Fruit fly (Drosophila melanogaster) whole organism, embryonic: Measurements from ENCODE around the gene Cisd2.

Experiments
- Atf-2 ChIP-seq: fragments of 200-800 bp; sonication (Bioruptor generic); optimal IDR thresholded peaks from 2 replicates; lab custom pipeline; 2016; ENCODE audit warnings: missing biosample characterization, missing genetic modification characterization
- CG1024 ChIP-seq: fragments of 200-800 bp; sonication (Bioruptor generic); IDR thresholded peaks from 2 replicates; pipeline ENCODE4 v1.3.6; 2022; ENCODE audit warnings: missing biosample characterization, missing genetic modification characterization
- CG10267 ChIP-seq: fragments of 200-800 bp; sonication (Bioruptor generic); optimal IDR thresholded peaks from 2 replicates; lab custom pipeline; 2018; ENCODE audit warnings: missing biosample characterization, mild to moderate bottlenecking, missing genetic modification characterization, moderate library complexity
- CG11085 ChIP-seq: fragments of 200-800 bp; sonication (Bioruptor generic); IDR thresholded peaks from 2 replicates; pipeline ENCODE4 v1.3.6; 2022; ENCODE audit warnings: missing biosample characterization, missing genetic modification characterization
- CG11456 ChIP-seq: fragments of 200-800 bp; sonication (Bioruptor generic); IDR thresholded peaks from 3 replicates; pipeline ENCODE4 v1.3.6; 2022; ENCODE audit warnings: missing biosample characterization, missing genetic modification characterization
- CG11695 ChIP-seq: fragments of 200-800 bp; sonication (Bioruptor generic); IDR thresholded peaks from 3 replicates; pipeline ENCODE4 v1.3.6; 2022; ENCODE audit warnings: missing biosample characterization, missing genetic modification characterization
- CG12219 ChIP-seq: fragments of 200-800 bp; sonication (Bioruptor generic); optimal IDR thresholded peaks from 3 replicates; lab custom pipeline; 2018; ENCODE audit warnings: missing biosample characterization, mild to moderate bottlenecking, missing genetic modification characterization
- CG12299 ChIP-seq: fragments of 200-800 bp; sonication (Bioruptor generic); optimal IDR thresholded peaks from 2 replicates; lab custom pipeline; 2018; ENCODE audit warnings: missing biosample characterization, mild to moderate bottlenecking, missing genetic modification characterization
- CG12391 ChIP-seq: fragments of 200-800 bp; sonication (Bioruptor generic); optimal IDR thresholded peaks from 3 replicates; lab custom pipeline; 2018; ENCODE audit warnings: missing biosample characterization, mild to moderate bottlenecking, missing genetic modification characterization, moderate library complexity
- CG17829 ChIP-seq: fragments of 200-800 bp; optimal IDR thresholded peaks from 2 replicates; lab custom pipeline; 2019; ENCODE audit warnings: missing biosample characterization, mild to moderate bottlenecking, missing genetic modification characterization, moderate library complexity
- CG2678 ChIP-seq: fragments of 200-800 bp; sonication (Bioruptor generic); optimal IDR thresholded peaks from 3 replicates; lab custom pipeline; 2019; ENCODE audit warnings: missing biosample characterization, mild to moderate bottlenecking, missing genetic modification characterization, moderate library complexity
- CG30020 ChIP-seq: fragments of 200-800 bp; optimal IDR thresholded peaks from 2 replicates; lab custom pipeline; 2019; ENCODE audit warnings: missing biosample characterization, mild to moderate bottlenecking, missing genetic modification characterization, moderate library complexity
- CG32772 ChIP-seq: fragments of 200-800 bp; sonication (Bioruptor generic); IDR thresholded peaks from 2 replicates; pipeline ENCODE4 v1.3.6; 2022; ENCODE audit warnings: missing biosample characterization, missing genetic modification characterization
- CG6765 ChIP-seq: fragments of 200-800 bp; sonication (Bioruptor generic); optimal IDR thresholded peaks from 3 replicates; lab custom pipeline; 2017; ENCODE audit warnings: missing biosample characterization, mild to moderate bottlenecking, missing genetic modification characterization
- CG7372 ChIP-seq: fragments of 200-800 bp; sonication (Bioruptor generic); IDR thresholded peaks from 2 replicates; pipeline ENCODE4 v1.3.6; 2022; ENCODE audit warnings: missing biosample characterization, missing genetic modification characterization
- Camta ChIP-seq: fragments of 200-800 bp; sonication (Bioruptor generic); optimal IDR thresholded peaks from 2 replicates; lab custom pipeline; 2016; ENCODE audit warnings: missing biosample characterization, missing genetic modification characterization
- Deaf1 ChIP-seq: fragments of 200-800 bp; optimal IDR thresholded peaks from 3 replicates; lab custom pipeline; 2019; ENCODE audit warnings: missing biosample characterization, mild to moderate bottlenecking, missing genetic modification characterization, moderate library complexity
- Dek ChIP-seq: fragments of 200-800 bp; sonication (Bioruptor generic); optimal IDR thresholded peaks from 3 replicates; lab custom pipeline; 2019; ENCODE audit warnings: missing biosample characterization, mild to moderate bottlenecking, missing genetic modification characterization, moderate library complexity
- Doc3 ChIP-seq: fragments of 200-800 bp; sonication (Bioruptor generic); IDR thresholded peaks from 3 replicates; pipeline ENCODE4 v1.3.6; 2022; ENCODE audit warnings: missing biosample characterization, missing genetic modification characterization; ENCODE audit not compliant: partially characterized antibody
- E2f2 ChIP-seq: fragments of 200-800 bp; sonication (Bioruptor generic); IDR thresholded peaks from 2 replicates; pipeline ENCODE4 v1.3.6; 2022; ENCODE audit warnings: missing biosample characterization, missing genetic modification characterization
- Ets65A ChIP-seq: fragments of 200-800 bp; sonication (Bioruptor generic); peaks from one replicate; lab custom pipeline; 2016; ENCODE audit warnings: missing biosample characterization, missing genetic modification characterization
- HLH54F ChIP-seq: fragments of 200-800 bp; sonication (Bioruptor generic); optimal IDR thresholded peaks from 3 replicates; lab custom pipeline; 2016; ENCODE audit warnings: missing biosample characterization, missing genetic modification characterization
- Jarid2 ChIP-seq: fragments of 200-800 bp; sonication (Bioruptor generic); optimal IDR thresholded peaks from 3 replicates; lab custom pipeline; 2017; ENCODE audit warnings: mild to moderate bottlenecking, missing biosample characterization, missing genetic modification reagents, missing genetic modification characterization
- Kr ChIP-seq: fragments of 200-800 bp; sonication (Bioruptor generic); optimal IDR thresholded peaks from 2 replicates; lab custom pipeline; 2017; ENCODE audit warnings: missing biosample characterization, mild to moderate bottlenecking, missing genetic modification characterization
- Med ChIP-seq: fragments of 200-800 bp; sonication (Bioruptor generic); peaks from one replicate; lab custom pipeline; 2016; ENCODE audit warnings: missing biosample characterization, missing genetic modification characterization, mild to moderate bottlenecking, inconsistent platforms, moderate library complexity
- Optix ChIP-seq: fragments of 200-800 bp; sonication (Bioruptor generic); IDR thresholded peaks from 3 replicates; pipeline ENCODE4 v1.3.6; 2022; ENCODE audit warnings: missing biosample characterization, missing genetic modification characterization
- Scr ChIP-seq: fragments of 200-800 bp; sonication (Bioruptor generic); IDR thresholded peaks from 2 replicates; pipeline ENCODE4 v1.3.6; 2022; ENCODE audit warnings: missing biosample characterization, missing genetic modification characterization; ENCODE audit not compliant: partially characterized antibody
- Sry-δ ChIP-seq: fragments of 200-800 bp; sonication (Bioruptor generic); optimal IDR thresholded peaks from 2 replicates; lab custom pipeline; 2016; ENCODE audit warnings: missing biosample characterization, missing genetic modification characterization
- Trl ChIP-seq, 3 experiments: fragments of >200 bp in 2 of 3; fragments of 200-800 bp in 1 of 3; sonication (Bioruptor generic) in 1 of 3; optimal IDR thresholded peaks; 2 replicates in 1 of 3; 3 replicates in 2 of 3; lab custom pipeline; 2016 to 2017; ENCODE audit warnings: missing biosample characterization in 1 of 3, missing genetic modification characterization in 1 of 3
- ara ChIP-seq: fragments of 200-800 bp; sonication (Bioruptor generic); IDR thresholded peaks from 2 replicates; pipeline ENCODE4 v1.3.6; 2022; ENCODE audit warnings: missing biosample characterization, missing genetic modification characterization
- bbx ChIP-seq: fragments of 200-800 bp; sonication (Bioruptor generic); IDR thresholded peaks from 2 replicates; pipeline ENCODE4 v1.3.6; 2022; ENCODE audit warnings: missing biosample characterization, missing genetic modification characterization; ENCODE audit not compliant: partially characterized antibody
- bsh ChIP-seq, 2 experiments: fragments of 200-800 bp; sonication (Bioruptor generic); optimal IDR thresholded peaks; 2 replicates each; lab custom pipeline; 2017 to 2018; ENCODE audit warnings: mild to moderate bottlenecking in 2 of 2, missing biosample characterization in 2 of 2, missing genetic modification characterization in 2 of 2, moderate library complexity in 1 of 2
- cg ChIP-seq: fragments of 200-800 bp; sonication (Bioruptor generic); optimal IDR thresholded peaks from 3 replicates; lab custom pipeline; 2019; ENCODE audit warnings: missing biosample characterization, mild to moderate bottlenecking, missing genetic modification characterization, moderate library complexity
- dpn ChIP-seq, 2 experiments: fragments of 200-800 bp; sonication (Bioruptor generic); optimal IDR thresholded peaks; 3 replicates each; lab custom pipeline; 2016; ENCODE audit warnings: missing biosample characterization in 2 of 2, missing genetic modification characterization in 2 of 2
- ems ChIP-seq: fragments of 200-800 bp; sonication (Bioruptor generic); optimal IDR thresholded peaks from 3 replicates; lab custom pipeline; 2016; ENCODE audit warnings: missing biosample characterization, missing genetic modification characterization
- en ChIP-seq: fragments of 200-800 bp; sonication (Bioruptor generic); optimal IDR thresholded peaks from 2 replicates; lab custom pipeline; 2016; ENCODE audit warnings: missing biosample characterization, missing genetic modification characterization
- ewg ChIP-seq: fragments of 200-800 bp; sonication (Bioruptor generic); optimal IDR thresholded peaks from 3 replicates; lab custom pipeline; 2017; ENCODE audit warnings: mild to moderate bottlenecking, missing biosample characterization, missing genetic modification reagents, missing genetic modification characterization
- fd102C ChIP-seq: fragments of 200-800 bp; sonication (Bioruptor generic); optimal IDR thresholded peaks from 2 replicates; lab custom pipeline; 2018; ENCODE audit warnings: missing biosample characterization, mild to moderate bottlenecking, missing genetic modification characterization, moderate library complexity
- gce ChIP-seq: fragments of 200-800 bp; sonication (Bioruptor generic); IDR thresholded peaks from 3 replicates; pipeline ENCODE4 v1.3.6; 2022; ENCODE audit warnings: missing biosample characterization, missing genetic modification characterization
- gfzf ChIP-seq: fragments of 200-800 bp; sonication (Bioruptor generic); optimal IDR thresholded peaks from 2 replicates; lab custom pipeline; 2016; ENCODE audit warnings: missing biosample characterization, mild to moderate bottlenecking, missing genetic modification characterization, moderate library complexity
- her ChIP-seq: fragments of 200-800 bp; sonication (Bioruptor generic); optimal IDR thresholded peaks from 2 replicates; lab custom pipeline; 2016; ENCODE audit warnings: missing biosample characterization, missing genetic modification characterization
- insv ChIP-seq, 2 experiments: fragments of 200-800 bp; sonication (Bioruptor generic); optimal IDR thresholded peaks; 3 replicates each; lab custom pipeline; 2016 to 2018; ENCODE audit warnings: missing biosample characterization in 2 of 2, missing genetic modification characterization in 2 of 2
- nerfin-1 ChIP-seq: fragments of 200-800 bp; sonication (Bioruptor generic); optimal IDR thresholded peaks from 3 replicates; lab custom pipeline; 2019; ENCODE audit warnings: missing biosample characterization, mild to moderate bottlenecking, missing genetic modification characterization, moderate library complexity
- nom ChIP-seq: fragments of 200-800 bp; sonication (Bioruptor generic); optimal IDR thresholded peaks from 2 replicates; lab custom pipeline; 2017; ENCODE audit warnings: missing biosample characterization, missing genetic modification characterization, mild to moderate bottlenecking, moderate library complexity, missing genetic modification reagents
- pnt ChIP-seq: fragments of 200-800 bp; sonication (Bioruptor generic); optimal IDR thresholded peaks from 3 replicates; lab custom pipeline; 2016; ENCODE audit warnings: missing biosample characterization, missing genetic modification characterization
- pzg ChIP-seq: fragments of 200-800 bp; sonication (Bioruptor generic); optimal IDR thresholded peaks from 3 replicates; lab custom pipeline; 2018; ENCODE audit warnings: missing biosample characterization, mild to moderate bottlenecking, missing genetic modification characterization, moderate library complexity
- sd ChIP-seq: fragments of 200-800 bp; sonication (Bioruptor generic); optimal IDR thresholded peaks from 3 replicates; lab custom pipeline; 2018; ENCODE audit warnings: missing biosample characterization, mild to moderate bottlenecking, missing genetic modification characterization, moderate library complexity
- slbo ChIP-seq: fragments of 200-800 bp; sonication (Bioruptor generic); IDR thresholded peaks from 2 replicates; pipeline ENCODE4 v1.3.6; 2022; ENCODE audit warnings: missing biosample characterization, missing genetic modification characterization
- tin ChIP-seq: fragments of 200-800 bp; sonication (Bioruptor generic); optimal IDR thresholded peaks from 3 replicates; lab custom pipeline; 2016; ENCODE audit warnings: missing biosample characterization, missing genetic modification characterization
- unpg ChIP-seq: fragments of 200-800 bp; sonication (Bioruptor generic); optimal IDR thresholded peaks from 3 replicates; lab custom pipeline; 2018; ENCODE audit warnings: missing biosample characterization, mild to moderate bottlenecking, missing genetic modification characterization, moderate library complexity

Gene Cisd2

dm6 chr3R:29251418-29251817, 28.2 kb upstream of the Cisd2 start (continued):
- TF ChIP-seq Doc3 (GFP tag; lab: Robert Waterston, UW) = peak; percentile 89
- TF ChIP-seq nerfin-1 (tag; lab: Kevin White, UChicago) = peak; percentile 35
- TF ChIP-seq tin = peak; percentile 27
- no peak for TF ChIP-seq gce
- no peak for TF ChIP-seq CG1024
- TF ChIP-seq en = no peak
- no peak for TF ChIP-seq unpg (GFP tag; lab: Kevin White, UChicago)
- peak; percentile 88 for TF ChIP-seq Med (GFP tag; lab: Kevin White, UChicago)
- TF ChIP-seq CG10267 (tag; lab: Kevin White, UChicago) = peak; percentile 27
- peak; percentile 33 for TF ChIP-seq pzg
- peak; percentile 52 for TF ChIP-seq CG32772 (GFP tag; lab: Robert Waterston, UW)
- TF ChIP-seq fd102C (GFP tag; lab: Kevin White, UChicago) = peak; percentile 1
- TF ChIP-seq CG12299 (tag; lab: Kevin White, UChicago) = no peak
- TF ChIP-seq Sry-δ (GFP tag; lab: Kevin White, UChicago) = peak; percentile 62
- no peak for TF ChIP-seq Atf-2 (GFP tag; lab: Kevin White, UChicago)
- no peak for TF ChIP-seq pnt (GFP tag; lab: Kevin White, UChicago)
- no peak for TF ChIP-seq HLH54F (GFP tag; lab: Kevin White, UChicago)
- TF ChIP-seq insv (GFP tag; optimal IDR thresholded peaks at IDR 0.05; lab: Kevin White, UChicago) = peak in 1 of 2 experiments; percentile 5
- no peak for TF ChIP-seq CG30020 (tag; lab: Kevin White, UChicago)
- no peak for TF ChIP-seq ems
- peak; percentile 75 for TF ChIP-seq bbx (GFP tag; lab: Robert Waterston, UW)
- peak; percentile 98 for TF ChIP-seq E2f2 (GFP tag; lab: Robert Waterston, UW)
- peak; percentile 25; the same call in 1 of the 3 replicates for TF ChIP-seq CG11456 (GFP tag; lab: Robert Waterston, UW)
- TF ChIP-seq CG12391 (tag; lab: Kevin White, UChicago) = peak; percentile 0
- TF ChIP-seq Optix (GFP tag; lab: Robert Waterston, UW) = no peak
- no peak for TF ChIP-seq CG12219 (GFP tag; lab: Kevin White, UChicago)
- TF ChIP-seq her = peak; percentile 3
- 0 out of 3 replicates have a peak, but pooled peaks have one; percentile 10 for TF ChIP-seq CG11695
- no peak for TF ChIP-seq Kr (GFP tag; lab: Kevin White, UChicago)
- TF ChIP-seq slbo (GFP tag; lab: Robert Waterston, UW) = peak; percentile 51
- TF ChIP-seq CG6765 (GFP tag; lab: Kevin White, UChicago) = no peak
- TF ChIP-seq ara (GFP tag; lab: Robert Waterston, UW) = no peak
- peak; percentile 22 to 26 for TF ChIP-seq dpn (GFP tag; optimal IDR thresholded peaks at IDR 0.05; lab: Kevin White, UChicago)
- TF ChIP-seq CG2678 (tag; lab: Kevin White, UChicago) = no peak
- peak; percentile 80 for TF ChIP-seq sd (tag; lab: Kevin White, UChicago)
- no peak for TF ChIP-seq nom (GFP tag; lab: Kevin White, UChicago)
- no peak for TF ChIP-seq CG11085
- peak; percentile 61 for TF ChIP-seq CG17829

DNA sequence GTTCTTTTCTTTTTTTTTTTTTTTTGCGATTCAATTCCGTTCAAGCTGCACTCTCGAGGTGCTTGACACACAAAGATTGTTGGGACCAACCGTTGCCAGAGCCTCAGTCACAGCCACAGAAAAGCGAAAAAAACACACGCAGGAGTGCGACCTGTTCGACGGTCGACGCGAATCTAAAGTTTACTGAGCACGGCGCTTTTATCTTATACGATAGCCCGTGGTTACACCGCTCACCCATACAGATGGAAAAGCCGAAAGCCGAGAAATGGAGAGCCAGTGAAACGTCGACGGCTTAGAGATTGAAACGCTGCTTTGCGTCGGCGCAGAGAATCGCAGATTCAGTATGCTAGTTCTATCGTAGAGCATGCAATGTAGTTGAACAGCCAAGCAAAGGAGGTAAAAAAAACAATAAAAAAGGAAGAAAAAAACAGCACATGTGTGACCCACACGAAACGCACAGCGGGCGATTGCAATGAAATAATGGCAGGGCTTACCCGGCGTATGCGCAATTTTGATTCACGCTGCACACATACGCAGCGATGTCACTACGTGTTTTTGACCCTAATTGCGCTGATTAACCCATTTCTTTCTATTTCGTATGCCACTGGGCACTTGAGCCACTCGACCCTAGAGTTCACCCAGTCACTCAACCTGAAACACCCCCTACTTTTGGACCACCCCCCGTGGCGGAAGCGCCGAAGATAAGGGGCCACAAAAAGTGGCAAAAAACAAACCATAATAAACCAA, 27.2 kb upstream of the Cisd2 start, which contains the start of gene SP1029:
Gene SP1029 (minus strand): TSS at position 180 of the 747 bp plus-strand sequence.
- TF ChIP-seq Ets65A (GFP tag; lab: Kevin White, UChicago) (peak; percentile 39), ewg (GFP tag; lab: Kevin White, UChicago) (peak; percentile 24), cg (GFP tag; lab: Kevin White, UChicago) (peak; percentile 15), CG7372 (GFP tag; lab: Robert Waterston, UW) (peak; percentile 73; the same call in 1 of the 2 replicates), Optix (GFP tag; lab: Robert Waterston, UW) (0 out of 3 replicates have a peak, but pooled peaks have one; percentile 12), Dek (no peak), bsh (GFP tag; optimal IDR thresholded peaks at IDR 0.05; lab: Kevin White, UChicago) (peak in 1 of 2 experiments; percentile 35), Trl (optimal IDR thresholded peaks at IDR 0.05; lab: Kevin White, UChicago) (peak in 1 of 2 experiments; percentile 12), Trl (GFP tag; optimal IDR thresholded peaks at IDR 0.05; lab: Kevin White, UChicago) (no peak), Jarid2 (GFP tag; lab: Kevin White, UChicago) (peak; percentile 36), Deaf1 (tag; lab: Kevin White, UChicago) (peak; percentile 76), Camta (GFP tag; lab: Kevin White, UChicago) (no peak), gfzf (GFP tag; lab: Kevin White, UChicago) (no peak), Scr (GFP tag; lab: Robert Waterston, UW) (peak; percentile 21; the same call in 1 of the 2 replicates)
